Worm (Caenorhabditis elegans): ENCODE measurements around the gene bcmo-1.
A peak's percentile ranks its signal among the peaks of the same experiment; 100 is the strongest.

Gene bcmo-1

DNA sequence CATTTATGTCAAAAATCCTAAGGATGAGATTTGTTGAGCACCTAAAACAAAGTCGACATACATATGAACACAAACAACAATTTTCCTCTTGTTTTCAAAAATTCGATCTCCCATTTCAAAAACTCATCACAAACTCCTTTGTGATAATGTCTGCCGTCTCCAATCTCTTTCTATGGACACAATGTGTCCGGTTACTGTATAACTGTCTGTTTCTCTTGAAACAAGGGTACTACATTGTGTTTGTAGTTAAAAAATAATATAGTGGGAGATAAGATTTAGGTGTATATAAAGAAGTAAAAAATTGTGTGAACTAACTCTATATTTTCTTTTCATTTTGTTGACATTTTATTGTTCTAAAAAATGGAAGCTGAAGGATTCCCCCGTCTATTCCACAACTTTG is at the start of gene bcmo-1:
Gene bcmo-1, plus strand, starts transcription at position 330 of the 400 bp plus-strand sequence.
- no peak for TF ChIP-seq F52B5.7 (tag; optimal IDR thresholded peaks at IDR 0.05)
- peak; percentile 37; the same call in 1 of the 2 replicates for TF ChIP-seq hmg-1.2 (GFP tag; IDR thresholded peaks at IDR 0.05)
- no peak for TF ChIP-seq T26A5.8 (tag; optimal IDR thresholded peaks at IDR 0.05)
- TF ChIP-seq nhr-120 (GFP tag; IDR thresholded peaks at IDR 0.05), result no peak

DNA sequence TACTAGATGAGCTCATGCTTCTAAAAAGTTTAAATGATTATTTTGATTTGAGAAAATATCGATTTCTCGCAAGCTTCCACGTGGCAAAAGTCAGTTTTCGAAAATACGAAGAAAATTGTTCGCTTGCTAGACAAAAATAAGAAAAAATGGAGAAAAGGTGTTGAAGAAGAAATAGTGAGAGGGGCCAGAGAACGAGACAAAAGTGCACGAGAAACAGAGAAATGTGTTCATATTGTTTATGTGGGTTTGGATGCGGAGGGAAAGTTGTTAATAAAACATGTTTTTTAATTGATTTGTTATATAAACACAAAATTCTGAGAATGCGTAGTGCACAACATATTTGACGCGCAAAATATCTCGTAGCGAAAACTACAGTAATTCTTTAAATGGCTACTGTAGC is 45.1 kb upstream of the bcmo-1 start, which contains the start of gene Y46G5A.15:
Gene Y46G5A.15, minus strand, starts transcription at position 26 of the 400 bp plus-strand sequence.
- 0 out of 2 replicates have a peak, but pooled peaks have one; percentile 17 for TF ChIP-seq hmg-1.2 (GFP tag; IDR thresholded peaks at IDR 0.05)
- no peak for TF ChIP-seq ekl-4 (GFP tag; IDR thresholded peaks at IDR 0.05)

DNA sequence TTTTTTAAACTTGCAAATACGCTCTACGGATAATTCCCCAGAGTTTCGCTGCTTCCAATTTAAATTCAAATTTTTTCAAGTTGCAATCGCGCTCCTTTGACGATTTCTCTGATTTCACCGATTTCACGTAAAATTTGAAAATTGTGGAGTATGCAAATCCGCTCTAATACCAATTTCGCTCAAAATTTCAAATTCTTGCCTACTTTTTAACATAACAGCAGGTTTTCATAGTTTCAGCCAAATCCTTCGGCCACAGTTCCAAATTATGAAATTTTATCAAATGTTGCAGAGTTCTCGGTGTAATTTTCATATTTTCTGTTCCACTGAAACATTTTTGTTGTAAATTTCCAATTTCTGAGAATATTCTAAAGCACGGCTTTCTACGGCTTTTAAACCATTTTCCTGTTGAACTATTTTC is 42.6 kb upstream of the bcmo-1 start, which contains the start of gene alkb-7:
Gene alkb-7, minus strand, starts transcription at position 323 of the 418 bp plus-strand sequence.
- TF ChIP-seq hmg-1.2 (GFP tag; IDR thresholded peaks at IDR 0.05) (0 out of 2 replicates have a peak, but pooled peaks have one; percentile 4), cebp-2 (GFP tag; IDR thresholded peaks at IDR 0.05) (0 out of 2 replicates have a peak, but pooled peaks have one; percentile 26), T26A5.8 (tag; optimal IDR thresholded peaks at IDR 0.05) (no peak), cebp-1 (GFP tag; IDR thresholded peaks at IDR 0.05) (peak; percentile 50; the same call in 1 of the 2 replicates), cebp-1 (tag; optimal IDR thresholded peaks at IDR 0.05) (peak; percentile 84), nfyb-1 (GFP tag; IDR thresholded peaks at IDR 0.05) (peak; percentile 62; the same call in 1 of the 2 replicates), snpc-4 (GFP tag; optimal IDR thresholded peaks at IDR 0.05) (no peak), snpc-4 (tag; optimal IDR thresholded peaks at IDR 0.05) (no peak), gei-17 (GFP tag; optimal IDR thresholded peaks at IDR 0.05) (no peak), Y53G8AR.9 (GFP tag; conservative IDR thresholded peaks at IDR 0.05) (0 out of 2 replicates have a peak, but pooled peaks have one; percentile 11), ceh-91 (GFP tag; IDR thresholded peaks at IDR 0.05) (0 out of 2 replicates have a peak, but pooled peaks have one; percentile 34), K11D2.4 (GFP tag; IDR thresholded peaks at IDR 0.05) (no peak), tbp1 (GFP tag; optimal IDR thresholded peaks at IDR 0.05) (peak; percentile 6), dox-1 (GFP tag; IDR thresholded peaks at IDR 0.05) (peak; percentile 33; the same call in 1 of the 2 replicates), ama-1 (optimal IDR thresholded peaks at IDR 0.05) (no peak), ama-1 (GFP tag; optimal IDR thresholded peaks at IDR 0.05) (peak; percentile 8 to 70), lin-54 (GFP tag; optimal IDR thresholded peaks at IDR 0.05) (peak; percentile 40), him-1 (tag; optimal IDR thresholded peaks at IDR 0.05) (peak; percentile 44), B0336.3 (GFP tag; IDR thresholded peaks at IDR 0.05) (peak; percentile 59; the same call in 1 of the 2 replicates), repo-1 (tag; optimal IDR thresholded peaks at IDR 0.05) (peak; percentile 38), F52B5.7 (tag; optimal IDR thresholded peaks at IDR 0.05) (peak; percentile 27), madf-10 (tag; optimal IDR thresholded peaks at IDR 0.05) (no peak), F33H1.4 (GFP tag; IDR thresholded peaks at IDR 0.05) (peak; percentile 6; the same call in 1 of the 2 replicates), hsf-1 (GFP tag; IDR thresholded peaks at IDR 0.05) (peak; percentile 32; the same call in 1 of the 2 replicates), lin-40 (tag; optimal IDR thresholded peaks at IDR 0.05) (peak; percentile 2), lir-1 (GFP tag; conservative IDR thresholded peaks at IDR 0.05) (no peak), let-526 (GFP tag; IDR thresholded peaks at IDR 0.05) (0 out of 2 replicates have a peak, but pooled peaks have one; percentile 37), Y95B8A.8 (GFP tag; IDR thresholded peaks at IDR 0.05) (peak; percentile 10; the same call in 1 of the 2 replicates), attf-6 (GFP tag; IDR thresholded peaks at IDR 0.05) (0 out of 2 replicates have a peak, but pooled peaks have one; percentile 19), mcd-1 (GFP tag; IDR thresholded peaks at IDR 0.05) (peak; percentile 50), chd-7 (tag; optimal IDR thresholded peaks at IDR 0.05) (peak; percentile 49), athp-1 (tag; optimal IDR thresholded peaks at IDR 0.05) (peak; percentile 3), B0261.1 (tag; optimal IDR thresholded peaks at IDR 0.05) (no peak), somi-1 (GFP tag; optimal IDR thresholded peaks at IDR 0.05) (peak; percentile 30)
